Fruit fly (Drosophila melanogaster) whole organism, embryonic: ENCODE measurements around the gene nompC.

Source experiments
- Antp ChIP-seq: fragments of 200-800 bp; sonication (Bioruptor generic); optimal IDR thresholded peaks from 3 replicates; lab custom pipeline; 2016; ENCODE audit warnings: missing biosample characterization, missing genetic modification characterization
- Atf-2 ChIP-seq: fragments of 200-800 bp; sonication (Bioruptor generic); optimal IDR thresholded peaks from 2 replicates; lab custom pipeline; 2016; ENCODE audit warnings: missing biosample characterization, missing genetic modification characterization
- BtbVII ChIP-seq: fragments of 200-800 bp; sonication (Bioruptor generic); optimal IDR thresholded peaks from 3 replicates; lab custom pipeline; 2017; ENCODE audit warnings: missing biosample characterization, mild to moderate bottlenecking, missing genetic modification characterization
- CG10274 ChIP-seq: fragments of 200-800 bp; sonication (Bioruptor generic); optimal IDR thresholded peaks from 3 replicates; lab custom pipeline; 2017; ENCODE audit warnings: missing biosample characterization, mild to moderate bottlenecking, missing genetic modification characterization
- CG10321 ChIP-seq: fragments of 200-800 bp; sonication (Bioruptor generic); IDR thresholded peaks from 2 replicates; pipeline ENCODE4 v1.3.6; 2022; ENCODE audit warnings: missing biosample characterization, missing genetic modification characterization
- CG11247 ChIP-seq: fragments of 200-800 bp; sonication (Bioruptor generic); IDR thresholded peaks from 2 replicates; pipeline ENCODE4 v1.3.6; 2022; ENCODE audit warnings: missing biosample characterization, missing genetic modification characterization
- CG12071 ChIP-seq: fragments of 200-800 bp; sonication (Bioruptor generic); optimal IDR thresholded peaks from 3 replicates; lab custom pipeline; 2018; ENCODE audit warnings: missing biosample characterization, mild to moderate bottlenecking, missing genetic modification characterization
- CG12391 ChIP-seq: fragments of 200-800 bp; sonication (Bioruptor generic); optimal IDR thresholded peaks from 3 replicates; lab custom pipeline; 2018; ENCODE audit warnings: missing biosample characterization, mild to moderate bottlenecking, missing genetic modification characterization, moderate library complexity
- CG13123 ChIP-seq: fragments of 200-800 bp; sonication (Bioruptor generic); optimal IDR thresholded peaks from 2 replicates; lab custom pipeline; 2016; ENCODE audit warnings: missing biosample characterization, missing genetic modification characterization
- CG14860 ChIP-seq: fragments of 200-800 bp; sonication (Bioruptor generic); IDR thresholded peaks from 3 replicates; pipeline ENCODE4 v1.3.6; 2022; ENCODE audit warnings: missing biosample characterization, missing genetic modification characterization; ENCODE audit not compliant: partially characterized antibody
- CG16815 ChIP-seq: fragments of 200-800 bp; sonication (Bioruptor generic); optimal IDR thresholded peaks from 3 replicates; lab custom pipeline; 2017; ENCODE audit warnings: missing biosample characterization, mild to moderate bottlenecking, missing genetic modification characterization
- CG17385 ChIP-seq: fragments of 200-800 bp; sonication (Bioruptor generic); optimal IDR thresholded peaks from 3 replicates; lab custom pipeline; 2018; ENCODE audit warnings: missing biosample characterization, mild to moderate bottlenecking, missing genetic modification characterization
- CG18262 ChIP-seq: fragments of 200-800 bp; optimal IDR thresholded peaks from 3 replicates; lab custom pipeline; 2019; ENCODE audit warnings: missing biosample characterization, mild to moderate bottlenecking, missing genetic modification characterization, moderate library complexity
- CG32532 ChIP-seq: fragments of 200-800 bp; sonication (Bioruptor generic); IDR thresholded peaks from 2 replicates; pipeline ENCODE4 v1.3.6; 2022; ENCODE audit warnings: missing biosample characterization, missing genetic modification characterization
- CG32767 ChIP-seq: fragments of 200-800 bp; sonication (Bioruptor generic); IDR thresholded peaks from 2 replicates; pipeline ENCODE4 v1.3.6; 2022; ENCODE audit warnings: missing biosample characterization, missing genetic modification characterization
- CG3407 ChIP-seq: fragments of 200-800 bp; sonication (Bioruptor generic); optimal IDR thresholded peaks from 2 replicates; lab custom pipeline; 2018; ENCODE audit warnings: missing biosample characterization, mild to moderate bottlenecking, missing genetic modification characterization
- CG6791 ChIP-seq: fragments of 200-800 bp; sonication (Bioruptor generic); IDR thresholded peaks from 3 replicates; pipeline ENCODE4 v1.3.6; 2022; ENCODE audit warnings: missing biosample characterization, missing genetic modification characterization; ENCODE audit not compliant: partially characterized antibody
- CG6854 ChIP-seq: fragments of 200-800 bp; sonication (Bioruptor generic); optimal IDR thresholded peaks from 3 replicates; lab custom pipeline; 2017; ENCODE audit warnings: missing biosample characterization, mild to moderate bottlenecking, missing genetic modification characterization
- CG7372 ChIP-seq: fragments of 200-800 bp; sonication (Bioruptor generic); IDR thresholded peaks from 2 replicates; pipeline ENCODE4 v1.3.6; 2022; ENCODE audit warnings: missing biosample characterization, missing genetic modification characterization
- CG7963 ChIP-seq: fragments of 200-800 bp; sonication (Bioruptor generic); IDR thresholded peaks from 3 replicates; pipeline ENCODE4 v1.3.6; 2022; ENCODE audit warnings: missing biosample characterization, missing genetic modification characterization; ENCODE audit not compliant: partially characterized antibody
- Dek ChIP-seq: fragments of 200-800 bp; sonication (Bioruptor generic); optimal IDR thresholded peaks from 3 replicates; lab custom pipeline; 2019; ENCODE audit warnings: missing biosample characterization, mild to moderate bottlenecking, missing genetic modification characterization, moderate library complexity
- Dp ChIP-seq: fragments of 200-800 bp; sonication (Bioruptor generic); optimal IDR thresholded peaks from 2 replicates; lab custom pipeline; 2018; ENCODE audit warnings: missing biosample characterization, mild to moderate bottlenecking, missing genetic modification characterization, moderate library complexity
- Drgx ChIP-seq: fragments of 200-800 bp; sonication (Bioruptor generic); IDR thresholded peaks from 2 replicates; pipeline ENCODE4 v1.3.6; 2022; ENCODE audit warnings: missing biosample characterization, missing genetic modification characterization
- Ets97D ChIP-seq: fragments of 200-800 bp; sonication (Bioruptor generic); optimal IDR thresholded peaks from 3 replicates; lab custom pipeline; 2016; ENCODE audit warnings: missing biosample characterization, missing genetic modification characterization
- Fer1 ChIP-seq: fragments of 200-800 bp; sonication (Bioruptor generic); optimal IDR thresholded peaks from 2 replicates; lab custom pipeline; 2017; ENCODE audit warnings: missing biosample characterization, mild to moderate bottlenecking, missing genetic modification characterization
- Kr ChIP-seq: fragments of 200-800 bp; sonication (Bioruptor generic); optimal IDR thresholded peaks from 2 replicates; lab custom pipeline; 2017; ENCODE audit warnings: missing biosample characterization, mild to moderate bottlenecking, missing genetic modification characterization
- Lhr ChIP-seq: fragments of 200-800 bp; sonication (Bioruptor generic); optimal IDR thresholded peaks from 3 replicates; lab custom pipeline; 2017; ENCODE audit warnings: mild to moderate bottlenecking, missing biosample characterization, missing genetic modification reagents, missing genetic modification characterization
- MBD-R2 ChIP-seq: fragments of 200-800 bp; sonication (Bioruptor generic); IDR thresholded peaks from 2 replicates; pipeline ENCODE4 v1.3.6; 2022; ENCODE audit warnings: missing biosample characterization, missing genetic modification characterization
- Max ChIP-seq: fragments of 200-800 bp; sonication (Bioruptor generic); optimal IDR thresholded peaks from 2 replicates; lab custom pipeline; 2016; ENCODE audit warnings: missing biosample characterization, mild to moderate bottlenecking, missing genetic modification characterization
- NfI ChIP-seq: fragments of 200-800 bp; sonication (Bioruptor generic); optimal IDR thresholded peaks from 3 replicates; lab custom pipeline; 2018; ENCODE audit warnings: missing biosample characterization, mild to moderate bottlenecking, missing genetic modification characterization, moderate library complexity
- Oli ChIP-seq: fragments of 200-800 bp; sonication (Bioruptor generic); optimal IDR thresholded peaks from 2 replicates; lab custom pipeline; 2018; ENCODE audit warnings: missing biosample characterization, mild to moderate bottlenecking, missing genetic modification characterization, moderate library complexity
- PHDP ChIP-seq: fragments of 200-800 bp; sonication (Bioruptor generic); optimal IDR thresholded peaks from 3 replicates; lab custom pipeline; 2018; ENCODE audit warnings: missing biosample characterization, mild to moderate bottlenecking, missing genetic modification characterization, moderate library complexity
- Side ChIP-seq: fragments of 200-800 bp; sonication (Bioruptor generic); optimal IDR thresholded peaks from 2 replicates; lab custom pipeline; 2016; ENCODE audit warnings: missing biosample characterization, missing genetic modification characterization
- Six4 ChIP-seq: fragments of 200-800 bp; sonication (Bioruptor generic); optimal IDR thresholded peaks from 2 replicates; lab custom pipeline; 2016; ENCODE audit warnings: missing biosample characterization, missing genetic modification characterization
- ab ChIP-seq: fragments of 200-800 bp; sonication (Bioruptor generic); optimal IDR thresholded peaks from 2 replicates; lab custom pipeline; 2016; ENCODE audit warnings: missing biosample characterization, missing genetic modification characterization
- ash1 ChIP-seq: fragments of 200-800 bp; sonication (Bioruptor generic); optimal IDR thresholded peaks from 2 replicates; lab custom pipeline; 2018; ENCODE audit warnings: missing biosample characterization, mild to moderate bottlenecking, missing genetic modification characterization
- ato ChIP-seq: fragments of 200-800 bp; sonication (Bioruptor generic); IDR thresholded peaks from 2 replicates; pipeline ENCODE4 v1.3.6; 2022; ENCODE audit warnings: missing biosample characterization, missing genetic modification characterization; ENCODE audit not compliant: partially characterized antibody
- chinmo ChIP-seq: fragments of 200-800 bp; sonication (Bioruptor generic); IDR thresholded peaks from 4 replicates; pipeline ENCODE4 v1.3.6; 2022; ENCODE audit warnings: missing biosample characterization, missing genetic modification characterization; ENCODE audit not compliant: partially characterized antibody
- dysf ChIP-seq: fragments of 200-800 bp; sonication (Bioruptor generic); IDR thresholded peaks from 3 replicates; pipeline ENCODE4 v1.3.6; 2022; ENCODE audit warnings: missing biosample characterization, missing genetic modification characterization
- emc ChIP-seq: fragments of 200-800 bp; sonication (Bioruptor generic); optimal IDR thresholded peaks from 2 replicates; lab custom pipeline; 2016; ENCODE audit warnings: missing biosample characterization, missing genetic modification characterization
- fu2 ChIP-seq: fragments of 200-800 bp; sonication (Bioruptor generic); optimal IDR thresholded peaks from 2 replicates; lab custom pipeline; 2016; ENCODE audit warnings: missing biosample characterization, missing genetic modification characterization
- gem ChIP-seq: fragments of 200-800 bp; sonication (Bioruptor generic); optimal IDR thresholded peaks from 2 replicates; lab custom pipeline; 2019; ENCODE audit warnings: missing biosample characterization, mild to moderate bottlenecking, missing genetic modification characterization, moderate library complexity
- ham ChIP-seq: fragments of 200-800 bp; sonication (Bioruptor generic); IDR thresholded peaks from 2 replicates; pipeline ENCODE4 v1.3.6; 2022; ENCODE audit warnings: missing biosample characterization, missing genetic modification characterization
- jigr1 ChIP-seq: fragments of 200-800 bp; sonication (Bioruptor generic); IDR thresholded peaks from 3 replicates; pipeline ENCODE4 v1.3.6; 2022; ENCODE audit warnings: missing biosample characterization, missing genetic modification characterization
- kay ChIP-seq: fragments of 200-800 bp; sonication (Bioruptor generic); optimal IDR thresholded peaks from 2 replicates; lab custom pipeline; 2016; ENCODE audit warnings: missing biosample characterization, missing genetic modification characterization
- nom ChIP-seq: fragments of 200-800 bp; sonication (Bioruptor generic); optimal IDR thresholded peaks from 2 replicates; lab custom pipeline; 2017; ENCODE audit warnings: missing biosample characterization, missing genetic modification characterization, mild to moderate bottlenecking, moderate library complexity, missing genetic modification reagents
- pan ChIP-seq, 4 experiments: fragments of >200 bp in 3 of 4; fragments of 200-800 bp in 1 of 4; sonication (Bioruptor generic) in 1 of 4; optimal IDR thresholded peaks in 3 of 4; IDR thresholded peaks in 1 of 4; 2 replicates each; pipeline versions ENCODE4 v1.3.6 to Lab custom; 2017 to 2022; ENCODE audit warnings: missing biosample characterization in 2 of 4, missing genetic modification characterization in 2 of 4, mixed read lengths in 1 of 4
- pros ChIP-seq: fragments of 200-800 bp; sonication (Bioruptor generic); optimal IDR thresholded peaks from 3 replicates; lab custom pipeline; 2019; ENCODE audit warnings: missing biosample characterization, mild to moderate bottlenecking, missing genetic modification characterization, moderate library complexity
- sr ChIP-seq: fragments of 200-800 bp; sonication (Bioruptor generic); IDR thresholded peaks from 3 replicates; pipeline ENCODE4 v1.3.6; 2022; ENCODE audit warnings: missing biosample characterization, missing genetic modification characterization
- vvl ChIP-seq: fragments of 200-800 bp; sonication (Bioruptor generic); IDR thresholded peaks from 2 replicates; pipeline ENCODE4 v1.3.6; 2022; ENCODE audit warnings: missing biosample characterization, missing genetic modification characterization
- zen ChIP-seq: fragments of 200-800 bp; sonication (Bioruptor generic); optimal IDR thresholded peaks from 3 replicates; lab custom pipeline; 2018; ENCODE audit warnings: missing biosample characterization, mild to moderate bottlenecking, missing genetic modification characterization, moderate library complexity

nompC gene

dm6 chr2L:5378829-5379228 is 32.8 kb downstream of the nompC start (continued):
- TF ChIP-seq ato (GFP tag; lab: Robert Waterston, UW) (no peak), CG13123 (GFP tag; lab: Kevin White, UChicago) (no peak), Lhr (no peak), MBD-R2 (no peak), CG7372 (GFP tag; lab: Robert Waterston, UW) (no peak), gem (tag; lab: Kevin White, UChicago) (peak; percentile 52), CG10274 (GFP tag; lab: Kevin White, UChicago) (no peak), fu2 (GFP tag; lab: Kevin White, UChicago) (no peak), CG12391 (tag; lab: Kevin White, UChicago) (peak; percentile 15), Side (GFP tag; lab: Kevin White, UChicago) (no peak), chinmo (GFP tag; lab: Robert Waterston, UW) (no peak), BtbVII (GFP tag; lab: Kevin White, UChicago) (no peak), CG14860 (GFP tag; lab: Robert Waterston, UW) (no peak), zen (tag; lab: Kevin White, UChicago) (no peak), kay (no peak), pan (optimal IDR thresholded peaks at IDR 0.05; lab: Kevin White, UChicago) (no peak), pan (GFP tag; optimal IDR thresholded peaks at IDR 0.05 in 1 of 2, IDR thresholded peaks at IDR 0.05 in 1 of 2) (peak in 1 of 2 experiments; percentile 9), Fer1 (GFP tag; lab: Kevin White, UChicago) (no peak), CG6791 (GFP tag; lab: Robert Waterston, UW) (no peak), CG6854 (GFP tag; lab: Kevin White, UChicago) (no peak), CG12071 (GFP tag; lab: Kevin White, UChicago) (no peak), Dp (GFP tag; lab: Kevin White, UChicago) (no peak), ash1 (GFP tag; lab: Kevin White, UChicago) (no peak), emc (no peak), pros (GFP tag; lab: Kevin White, UChicago) (no peak), CG32767 (GFP tag; lab: Robert Waterston, UW) (no peak), CG32532 (GFP tag; lab: Robert Waterston, UW) (no peak), ham (GFP tag; lab: Robert Waterston, UW) (no peak), Dek (tag; lab: Kevin White, UChicago) (no peak), ab (GFP tag; lab: Kevin White, UChicago) (no peak), nom (GFP tag; lab: Kevin White, UChicago) (no peak), Ets97D (GFP tag; lab: Kevin White, UChicago) (no peak), Atf-2 (GFP tag; lab: Kevin White, UChicago) (no peak), Drgx (no peak), jigr1 (GFP tag; lab: Robert Waterston, UW) (no peak), CG17385 (no peak), PHDP (tag; lab: Kevin White, UChicago) (no peak), CG11247 (GFP tag; lab: Robert Waterston, UW) (no peak), NfI (GFP tag; lab: Kevin White, UChicago) (no peak), Kr (GFP tag; lab: Kevin White, UChicago) (no peak), Antp (GFP tag; lab: Kevin White, UChicago) (no peak), CG16815 (GFP tag; lab: Kevin White, UChicago) (no peak), Oli (tag; lab: Kevin White, UChicago) (peak; percentile 25), CG10321 (GFP tag; lab: Robert Waterston, UW) (no peak), CG3407 (no peak), Max (GFP tag; lab: Kevin White, UChicago) (no peak), CG18262 (peak; percentile 56), sr (GFP tag; lab: Robert Waterston, UW) (no peak), vvl (GFP tag; lab: Robert Waterston, UW) (no peak), dysf (GFP tag; lab: Robert Waterston, UW) (no peak), Six4 (GFP tag; lab: Kevin White, UChicago) (no peak), CG7963 (no peak)
